Fruit fly (Drosophila melanogaster) whole organism, adult: ENCODE measurements around the gene CG42346.

ENCODE experiments used
- CG1620 ChIP-seq: fragments of 200-800 bp; sonication (Bioruptor generic); optimal IDR thresholded peaks from 2 replicates; lab custom pipeline; 2016; ENCODE audit warnings: missing biosample characterization, missing genetic modification characterization
- CG33017 ChIP-seq: fragments of 200-800 bp; sonication (Bioruptor generic); optimal IDR thresholded peaks from 2 replicates; lab custom pipeline; 2018; ENCODE audit warnings: missing biosample characterization, mild to moderate bottlenecking, missing genetic modification characterization, moderate library complexity
- CG7045 ChIP-seq: fragments of 200-800 bp; sonication (Bioruptor generic); optimal IDR thresholded peaks from 2 replicates; lab custom pipeline; 2017; ENCODE audit warnings: missing biosample characterization, mild to moderate bottlenecking, missing genetic modification characterization
- cnc ChIP-seq, 2 experiments: fragments of >200 bp; optimal IDR thresholded peaks; 2 replicates each; lab custom pipeline; 2017

DNA sequence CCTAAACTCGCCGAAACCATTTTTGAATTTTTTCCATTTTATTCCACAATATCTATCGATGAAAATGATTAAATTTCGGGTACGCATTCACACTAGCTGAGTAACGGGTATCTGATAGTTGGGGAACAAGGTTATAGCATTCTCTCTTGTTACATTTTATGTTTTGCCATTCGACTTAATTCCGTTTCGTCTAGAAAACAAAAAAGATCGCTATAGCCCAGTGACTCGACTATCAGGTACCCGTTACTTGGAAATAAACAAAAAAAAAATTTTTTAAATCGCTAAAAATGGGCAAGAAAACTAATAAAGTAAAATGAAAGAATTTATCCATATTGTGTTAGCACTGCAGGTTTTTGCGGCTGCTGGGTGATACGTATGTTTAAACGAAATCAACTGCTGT lies 6.2 kb downstream of the CG42346 start:
- TF ChIP-seq CG33017 (no peak), CG1620 (GFP tag; lab: Kevin White, UChicago) (no peak), CG7045 (no peak), cnc (optimal IDR thresholded peaks at IDR 0.05; lab: Kevin White, UChicago) (no peak)
